Fruit fly (Drosophila melanogaster): ENCODE measurements around the gene CecC.

The CecC gene

dm6 chr3R:30265420-30265819 lies 49.1 kb downstream of the CecC start (continued):
- TF ChIP-seq CG10631 (GFP tag; optimal IDR thresholded peaks at IDR 0.05) (peak; percentile 98), Hr4 (GFP tag; optimal IDR thresholded peaks at IDR 0.05) (peak; percentile 96), CG6163 (GFP tag; IDR thresholded peaks at IDR 0.05) (peak; percentile 99), Hr38 (GFP tag; optimal IDR thresholded peaks at IDR 0.05) (peak; percentile 40), CG6792 (GFP tag; optimal IDR thresholded peaks at IDR 0.05) (peak; percentile 90), achi (GFP tag; optimal IDR thresholded peaks at IDR 0.05) (peak; percentile 92), topi (GFP tag; optimal IDR thresholded peaks at IDR 0.05) (peak; percentile 83), CG8319 (GFP tag; optimal IDR thresholded peaks at IDR 0.05) (peak; percentile 78), CG11902 (GFP tag; optimal IDR thresholded peaks at IDR 0.05) (peak; percentile 71), CG1621 (tag; optimal IDR thresholded peaks at IDR 0.05) (peak; percentile 96), Sox14 (GFP tag; optimal IDR thresholded peaks at IDR 0.05) (peak; percentile 94), CG11762 (GFP tag; optimal IDR thresholded peaks at IDR 0.05; ENCODE audit: insufficient read depth) (peak; percentile 86), fkh (GFP tag; optimal IDR thresholded peaks at IDR 0.05) (no peak), cyc (GFP tag; optimal IDR thresholded peaks at IDR 0.05) (peak; percentile 84)

Measured in whole organism, prepupa.